Worm (Caenorhabditis elegans): ENCODE results near the gene gro-1.
A peak's percentile ranks its signal among the peaks of the same experiment; 100 is the strongest.

gro-1 gene

ce11 chrIII:5268486-5268885 lies 3.6 kb downstream of the gro-1 start:
- TF ChIP-seq pha-4 (tag; optimal IDR thresholded peaks at IDR 0.05) (peak; percentile 28), pqm-1 (tag; optimal IDR thresholded peaks at IDR 0.05) (no peak), jun-1 (tag; optimal IDR thresholded peaks at IDR 0.05) (peak; percentile 1)

- TF ChIP-seq sea-2 (GFP tag; optimal IDR thresholded peaks at IDR 0.05) = no peak
- TF ChIP-seq ama-1 (optimal IDR thresholded peaks at IDR 0.05) = no peak
- no peak for TF ChIP-seq tbx-2 (tag; optimal IDR thresholded peaks at IDR 0.05)
- no peak for TF ChIP-seq mml-1 (tag; optimal IDR thresholded peaks at IDR 0.05)
- no peak for TF ChIP-seq elt-3 (tag; optimal IDR thresholded peaks at IDR 0.05)
- no peak for TF ChIP-seq nfya-1 (tag; optimal IDR thresholded peaks at IDR 0.05; ENCODE audit: insufficient read depth)
- no peak for TF ChIP-seq nhr-11 (tag; optimal IDR thresholded peaks at IDR 0.05)
- TF ChIP-seq nhr-25 (tag; optimal IDR thresholded peaks at IDR 0.05) = no peak
- TF ChIP-seq fkh-2 (tag; optimal IDR thresholded peaks at IDR 0.05) = no peak
- TF ChIP-seq lin-15B (tag; optimal IDR thresholded peaks at IDR 0.05) = no peak
- TF ChIP-seq jun-1 (tag; optimal IDR thresholded peaks at IDR 0.05) = no peak
- TF ChIP-seq nhr-43 (tag; optimal IDR thresholded peaks at IDR 0.05; ENCODE audit: poor library complexity, severe bottlenecking) = no peak
- no peak for TF ChIP-seq lsy-12 (tag; optimal IDR thresholded peaks at IDR 0.05)
- TF ChIP-seq egl-5 (tag; optimal IDR thresholded peaks at IDR 0.05) = no peak
- no peak for TF ChIP-seq lin-39 (tag; optimal IDR thresholded peaks at IDR 0.05)
- no peak for TF ChIP-seq nhr-28 (tag; optimal IDR thresholded peaks at IDR 0.05)
- TF ChIP-seq unc-39 (tag; optimal IDR thresholded peaks at IDR 0.05) = no peak
- no peak for TF ChIP-seq ztf-11 (tag; optimal IDR thresholded peaks at IDR 0.05)
- no peak for TF ChIP-seq snpc-4 (tag; optimal IDR thresholded peaks at IDR 0.05)
These were observed 4.9 kb downstream of the gro-1 start, which contains the start of gene ZC395.4 for ce11 chrIII:5269814-5270213. TSS of gene ZC395.4 (plus strand) at chrIII:5270114.

DNA sequence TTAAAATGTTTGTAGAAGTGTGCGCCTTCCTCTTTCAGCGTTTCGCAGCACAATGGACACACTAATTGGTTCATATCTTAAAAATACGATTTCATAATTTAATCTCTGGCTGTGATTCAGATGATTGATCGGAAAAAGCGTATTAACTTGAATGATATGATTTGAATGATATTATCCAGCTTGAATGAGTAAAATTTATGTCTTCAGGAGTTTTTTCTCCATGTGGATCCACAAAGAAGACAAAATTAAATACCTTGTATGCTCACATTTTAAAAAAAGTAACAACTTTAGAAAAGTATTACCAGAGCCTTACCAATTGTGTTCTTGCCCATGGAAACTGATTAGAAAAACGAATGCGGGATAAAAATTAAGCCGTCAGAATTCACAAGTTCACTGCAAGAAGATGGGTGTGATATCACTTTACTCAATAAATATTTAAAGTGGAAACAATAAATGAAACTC lies 8.5 kb downstream of the gro-1 start, which contains the start of gene ztf-8:
Gene ztf-8 (minus strand): TSS at position 76 of the 462 bp plus-strand sequence.
- no peak for TF ChIP-seq lin-15B (tag; optimal IDR thresholded peaks at IDR 0.05)
- no peak for TF ChIP-seq fos-1 (tag; optimal IDR thresholded peaks at IDR 0.05)
- no peak for TF ChIP-seq eor-1 (tag; optimal IDR thresholded peaks at IDR 0.05)
- no peak for TF ChIP-seq daf-12 (tag; optimal IDR thresholded peaks at IDR 0.05)
- no peak for TF ChIP-seq egl-5 (tag; optimal IDR thresholded peaks at IDR 0.05)
- TF ChIP-seq skn-1 (tag; optimal IDR thresholded peaks at IDR 0.05) = no peak
- TF ChIP-seq aly-2 (tag; optimal IDR thresholded peaks at IDR 0.05) = no peak
- no peak for TF ChIP-seq unc-39 (tag; optimal IDR thresholded peaks at IDR 0.05)
- TF ChIP-seq pha-4 (tag; optimal IDR thresholded peaks at IDR 0.05) = peak; percentile 17
- TF ChIP-seq mml-1 (tag; optimal IDR thresholded peaks at IDR 0.05) = no peak
- TF ChIP-seq sea-2 (GFP tag; optimal IDR thresholded peaks at IDR 0.05) = no peak
- no peak for TF ChIP-seq lsy-12 (tag; optimal IDR thresholded peaks at IDR 0.05)
- TF ChIP-seq nhr-237 (tag; optimal IDR thresholded peaks at IDR 0.05) = no peak
- no peak for TF ChIP-seq nhr-12 (tag; optimal IDR thresholded peaks at IDR 0.05)
- no peak for TF ChIP-seq nhr-23 (tag; optimal IDR thresholded peaks at IDR 0.05)
- TF ChIP-seq R02D3.7 (tag; optimal IDR thresholded peaks at IDR 0.05) = no peak
- TF ChIP-seq nhr-25 (tag; optimal IDR thresholded peaks at IDR 0.05) = peak; percentile 12
- TF ChIP-seq elt-2 (tag; optimal IDR thresholded peaks at IDR 0.05) = peak; percentile 27
- TF ChIP-seq jun-1 (tag; optimal IDR thresholded peaks at IDR 0.05) = no peak
- no peak for TF ChIP-seq nhr-11 (tag; optimal IDR thresholded peaks at IDR 0.05)
- TF ChIP-seq nhr-77 (tag; optimal IDR thresholded peaks at IDR 0.05) = no peak
- TF ChIP-seq ztf-4 (tag; optimal IDR thresholded peaks at IDR 0.05) = no peak
- TF ChIP-seq tbx-2 (tag; optimal IDR thresholded peaks at IDR 0.05) = peak; percentile 15

DNA sequence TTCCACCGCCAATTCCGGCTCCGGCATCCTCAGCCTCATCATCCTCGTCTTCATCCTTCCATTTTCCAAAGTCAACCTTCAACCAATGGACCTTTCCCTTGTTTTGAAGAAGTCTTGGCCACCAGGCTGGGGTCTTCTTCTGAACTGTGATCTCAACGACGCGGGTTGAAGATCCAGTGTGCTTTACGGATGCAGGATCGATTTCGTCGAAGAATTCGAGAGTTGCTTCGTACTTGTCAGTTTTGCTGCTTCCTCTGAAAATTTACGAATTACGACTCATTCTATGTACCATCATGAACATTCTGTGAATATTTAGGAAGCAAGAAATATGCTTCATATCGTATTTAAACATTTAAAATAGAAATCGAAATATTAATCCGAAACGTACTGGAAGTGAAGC lies 9.3 kb downstream of the gro-1 start:
- TF ChIP-seq ama-1 (optimal IDR thresholded peaks at IDR 0.05) (peak; percentile 67), skn-1 (tag; optimal IDR thresholded peaks at IDR 0.05) (no peak)

- TF ChIP-seq nhr-23 (tag; optimal IDR thresholded peaks at IDR 0.05) (peak; percentile 14), zag-1 (tag; optimal IDR thresholded peaks at IDR 0.05) (no peak), fkh-10 (GFP tag; optimal IDR thresholded peaks at IDR 0.05) (no peak), fkh-2 (tag; optimal IDR thresholded peaks at IDR 0.05) (no peak), hmg-11 (tag; optimal IDR thresholded peaks at IDR 0.05) (peak; percentile 45), R02D3.7 (tag; optimal IDR thresholded peaks at IDR 0.05) (no peak), skn-1 (tag; optimal IDR thresholded peaks at IDR 0.05) (peak; percentile 58), nhr-25 (tag; optimal IDR thresholded peaks at IDR 0.05) (peak; percentile 47), unc-39 (tag; optimal IDR thresholded peaks at IDR 0.05) (no peak), nhr-43 (tag; optimal IDR thresholded peaks at IDR 0.05; ENCODE audit: poor library complexity, severe bottlenecking) (no peak), snpc-4 (tag; optimal IDR thresholded peaks at IDR 0.05) (peak; percentile 25), eor-1 (tag; optimal IDR thresholded peaks at IDR 0.05) (no peak), nhr-67 (tag; optimal IDR thresholded peaks at IDR 0.05) (no peak), ZK546.5 (tag; optimal IDR thresholded peaks at IDR 0.05) (no peak), mml-1 (tag; optimal IDR thresholded peaks at IDR 0.05) (no peak), egl-5 (tag; optimal IDR thresholded peaks at IDR 0.05) (no peak), lin-15B (tag; optimal IDR thresholded peaks at IDR 0.05) (peak; percentile 63), nhr-237 (tag; optimal IDR thresholded peaks at IDR 0.05) (no peak), nhr-28 (tag; optimal IDR thresholded peaks at IDR 0.05) (no peak), daf-12 (tag; optimal IDR thresholded peaks at IDR 0.05) (no peak), elt-2 (tag; optimal IDR thresholded peaks at IDR 0.05) (peak; percentile 20), ztf-4 (tag; optimal IDR thresholded peaks at IDR 0.05) (no peak), ztf-11 (tag; optimal IDR thresholded peaks at IDR 0.05) (no peak), elt-3 (tag; optimal IDR thresholded peaks at IDR 0.05) (no peak), pha-4 (tag; optimal IDR thresholded peaks at IDR 0.05) (peak; percentile 55), aly-2 (tag; optimal IDR thresholded peaks at IDR 0.05) (no peak), egl-27 (tag; optimal IDR thresholded peaks at IDR 0.05) (no peak), ceh-28 (tag; optimal IDR thresholded peaks at IDR 0.05) (peak; percentile 24)
These were observed 9.9 kb downstream of the gro-1 start, which contains the start of the genes daf-41 and toc-1 for ce11 chrIII:5274715-5275355. TSS of gene daf-41 (minus strand) at chrIII:5274765. TSS of gene toc-1 (plus strand) at chrIII:5275251.
